Fruit fly (Drosophila melanogaster) whole organism, embryonic: ENCODE data around the gene Ubi-p5E.

Experiments
- CG1024 ChIP-seq: fragments of 200-800 bp; sonication (Bioruptor generic); IDR thresholded peaks from 2 replicates; pipeline ENCODE4 v1.3.6; 2022; ENCODE audit warnings: missing biosample characterization, missing genetic modification characterization
- CG12299 ChIP-seq: fragments of 200-800 bp; sonication (Bioruptor generic); optimal IDR thresholded peaks from 2 replicates; lab custom pipeline; 2018; ENCODE audit warnings: missing biosample characterization, mild to moderate bottlenecking, missing genetic modification characterization
- CG1529 ChIP-seq: fragments of 200-800 bp; sonication (Bioruptor generic); optimal IDR thresholded peaks from 3 replicates; lab custom pipeline; 2018; ENCODE audit warnings: missing biosample characterization, missing genetic modification characterization
- CG1647 ChIP-seq: fragments of 200-800 bp; sonication (Bioruptor generic); optimal IDR thresholded peaks from 3 replicates; lab custom pipeline; 2016; ENCODE audit warnings: missing biosample characterization, missing genetic modification characterization
- CG16813 ChIP-seq: fragments of 200-800 bp; sonication (Bioruptor generic); IDR thresholded peaks from 3 replicates; pipeline ENCODE4 v1.3.6; 2022; ENCODE audit warnings: missing biosample characterization, missing genetic modification characterization; ENCODE audit not compliant: partially characterized antibody
- CG17385 ChIP-seq: fragments of 200-800 bp; sonication (Bioruptor generic); optimal IDR thresholded peaks from 3 replicates; lab custom pipeline; 2018; ENCODE audit warnings: missing biosample characterization, mild to moderate bottlenecking, missing genetic modification characterization
- CG2129 ChIP-seq: fragments of 200-800 bp; sonication (Bioruptor generic); IDR thresholded peaks from 2 replicates; pipeline ENCODE4 v1.3.6; 2022; ENCODE audit warnings: missing biosample characterization, missing genetic modification characterization; ENCODE audit not compliant: partially characterized antibody
- CG4617 ChIP-seq: fragments of 200-800 bp; sonication (Bioruptor generic); optimal IDR thresholded peaks from 3 replicates; lab custom pipeline; 2016; ENCODE audit warnings: missing biosample characterization, missing genetic modification characterization, borderline replicate concordance
- CG4730 ChIP-seq: fragments of 200-800 bp; sonication (Bioruptor generic); IDR thresholded peaks from 2 replicates; pipeline ENCODE4 v1.3.6; 2022; ENCODE audit warnings: missing biosample characterization, missing genetic modification characterization
- CG7839 ChIP-seq: fragments of 200-800 bp; sonication (Bioruptor generic); optimal IDR thresholded peaks from 3 replicates; lab custom pipeline; 2018; ENCODE audit warnings: missing biosample characterization, mild to moderate bottlenecking, missing genetic modification characterization, moderate library complexity
- CG8089 ChIP-seq: fragments of 200-800 bp; sonication (Bioruptor generic); optimal IDR thresholded peaks from 3 replicates; lab custom pipeline; 2016; ENCODE audit warnings: missing biosample characterization, missing genetic modification characterization
- CG9932 ChIP-seq: fragments of 200-800 bp; sonication (Bioruptor generic); IDR thresholded peaks from 2 replicates; pipeline ENCODE4 v1.3.6; 2022; ENCODE audit warnings: missing biosample characterization, missing genetic modification characterization
- CTCF ChIP-seq: fragments of 200-800 bp; sonication (Bioruptor generic); optimal IDR thresholded peaks from 2 replicates; lab custom pipeline; 2017; ENCODE audit warnings: missing biosample characterization, mild to moderate bottlenecking, missing genetic modification characterization, moderate library complexity
- CoRest ChIP-seq: fragments of 200-800 bp; sonication (Bioruptor generic); optimal IDR thresholded peaks from 3 replicates; lab custom pipeline; 2018; ENCODE audit warnings: missing biosample characterization, mild to moderate bottlenecking, missing genetic modification characterization, moderate library complexity
- Dfd ChIP-seq, 2 experiments: fragments of >200 bp; optimal IDR thresholded peaks; 2 replicates each; lab custom pipeline; 2017; ENCODE audit warnings: missing biosample characterization in 2 of 2, missing genetic modification characterization in 2 of 2
- Doc2 ChIP-seq: fragments of 200-800 bp; sonication (Bioruptor generic); IDR thresholded peaks from 2 replicates; pipeline ENCODE4 v1.3.6; 2022; ENCODE audit warnings: missing biosample characterization, missing genetic modification characterization
- E2f1 ChIP-seq: fragments of 200-800 bp; sonication (Bioruptor generic); IDR thresholded peaks from 2 replicates; pipeline ENCODE4 v1.3.6; 2022; ENCODE audit warnings: missing biosample characterization, missing genetic modification characterization
- ERR ChIP-seq: fragments of 200-800 bp; sonication (Bioruptor generic); optimal IDR thresholded peaks from 2 replicates; lab custom pipeline; 2016; ENCODE audit warnings: missing biosample characterization, missing genetic modification characterization
- Fer1 ChIP-seq: fragments of 200-800 bp; sonication (Bioruptor generic); optimal IDR thresholded peaks from 2 replicates; lab custom pipeline; 2017; ENCODE audit warnings: missing biosample characterization, mild to moderate bottlenecking, missing genetic modification characterization
- HLH4C ChIP-seq: fragments of 200-800 bp; sonication (Bioruptor generic); IDR thresholded peaks from 3 replicates; pipeline ENCODE4 v1.3.6; 2022; ENCODE audit warnings: missing biosample characterization, missing genetic modification characterization; ENCODE audit not compliant: partially characterized antibody
- HmgZ ChIP-seq: fragments of 200-800 bp; sonication (Bioruptor generic); optimal IDR thresholded peaks from 2 replicates; lab custom pipeline; 2018; ENCODE audit warnings: missing biosample characterization, mild to moderate bottlenecking, missing genetic modification characterization
- Hr78 ChIP-seq, 2 experiments: fragments of 200-800 bp in 1 of 2; fragments of >200 bp in 1 of 2; sonication (Bioruptor generic) in 1 of 2; optimal IDR thresholded peaks; 2 replicates each; lab custom pipeline; 2017 to 2019; ENCODE audit warnings: missing biosample characterization in 2 of 2, missing genetic modification characterization in 2 of 2, mild to moderate bottlenecking in 1 of 2, moderate library complexity in 1 of 2
- Hsf ChIP-seq: fragments of 200-800 bp; sonication (Bioruptor generic); optimal IDR thresholded peaks from 3 replicates; lab custom pipeline; 2016; ENCODE audit warnings: missing biosample characterization, missing genetic modification characterization
- Lpt ChIP-seq: fragments of >200 bp; optimal IDR thresholded peaks from 2 replicates; lab custom pipeline; 2018; ENCODE audit warnings: missing biosample characterization, missing genetic modification characterization
- Med ChIP-seq: fragments of 200-800 bp; sonication (Bioruptor generic); peaks from one replicate; lab custom pipeline; 2016; ENCODE audit warnings: missing biosample characterization, missing genetic modification characterization, mild to moderate bottlenecking, inconsistent platforms, moderate library complexity
- Meics ChIP-seq: fragments of 200-800 bp; sonication (Bioruptor generic); optimal IDR thresholded peaks from 2 replicates; lab custom pipeline; 2017; ENCODE audit warnings: missing biosample characterization, mild to moderate bottlenecking, missing genetic modification characterization
- NfI ChIP-seq: fragments of 200-800 bp; sonication (Bioruptor generic); optimal IDR thresholded peaks from 3 replicates; lab custom pipeline; 2018; ENCODE audit warnings: missing biosample characterization, mild to moderate bottlenecking, missing genetic modification characterization, moderate library complexity
- Oaz ChIP-seq: fragments of 200-800 bp; sonication (Bioruptor generic); IDR thresholded peaks from 2 replicates; pipeline ENCODE4 v1.3.6; 2022; ENCODE audit warnings: missing biosample characterization, missing genetic modification characterization
- Opbp ChIP-seq: fragments of 200-800 bp; sonication (Bioruptor generic); IDR thresholded peaks from 3 replicates; pipeline ENCODE4 v1.3.6; 2022; ENCODE audit warnings: missing biosample characterization, missing genetic modification characterization; ENCODE audit not compliant: partially characterized antibody
- Optix ChIP-seq: fragments of 200-800 bp; sonication (Bioruptor generic); IDR thresholded peaks from 3 replicates; pipeline ENCODE4 v1.3.6; 2022; ENCODE audit warnings: missing biosample characterization, missing genetic modification characterization
- Rx ChIP-seq: fragments of 200-800 bp; sonication (Bioruptor generic); IDR thresholded peaks from 2 replicates; pipeline ENCODE4 v1.3.6; 2022; ENCODE audit warnings: missing biosample characterization, missing genetic modification characterization
- Scr ChIP-seq: fragments of 200-800 bp; sonication (Bioruptor generic); IDR thresholded peaks from 2 replicates; pipeline ENCODE4 v1.3.6; 2022; ENCODE audit warnings: missing biosample characterization, missing genetic modification characterization; ENCODE audit not compliant: partially characterized antibody
- Trl ChIP-seq, 3 experiments: fragments of >200 bp in 2 of 3; fragments of 200-800 bp in 1 of 3; sonication (Bioruptor generic) in 1 of 3; optimal IDR thresholded peaks; 2 replicates in 1 of 3; 3 replicates in 2 of 3; lab custom pipeline; 2016 to 2017; ENCODE audit warnings: missing biosample characterization in 1 of 3, missing genetic modification characterization in 1 of 3
- Vsx1 ChIP-seq: fragments of 200-800 bp; sonication (Bioruptor generic); optimal IDR thresholded peaks from 2 replicates; lab custom pipeline; 2017; ENCODE audit warnings: missing biosample characterization, mild to moderate bottlenecking, missing genetic modification characterization, missing genetic modification reagents
- ab ChIP-seq: fragments of 200-800 bp; sonication (Bioruptor generic); optimal IDR thresholded peaks from 2 replicates; lab custom pipeline; 2016; ENCODE audit warnings: missing biosample characterization, missing genetic modification characterization
- ap ChIP-seq: fragments of 200-800 bp; sonication (Bioruptor generic); IDR thresholded peaks from 2 replicates; pipeline ENCODE4 v1.3.6; 2022; ENCODE audit warnings: missing biosample characterization, missing genetic modification characterization
- caup ChIP-seq: fragments of 200-800 bp; sonication (Bioruptor generic); optimal IDR thresholded peaks from 3 replicates; lab custom pipeline; 2017; ENCODE audit warnings: missing biosample characterization, mild to moderate bottlenecking, missing genetic modification characterization, moderate library complexity; ENCODE audit not compliant: severe bottlenecking
- dan ChIP-seq: fragments of 200-800 bp; sonication (Bioruptor generic); IDR thresholded peaks from 2 replicates; pipeline ENCODE4 v1.3.6; 2022; ENCODE audit warnings: missing biosample characterization, missing genetic modification characterization
- dati ChIP-seq: fragments of 200-800 bp; sonication (Bioruptor generic); IDR thresholded peaks from 2 replicates; pipeline ENCODE4 v1.3.6; 2022; ENCODE audit warnings: missing biosample characterization, missing genetic modification characterization
- disco-r ChIP-seq: fragments of 200-800 bp; sonication (Bioruptor generic); optimal IDR thresholded peaks from 2 replicates; lab custom pipeline; 2016; ENCODE audit warnings: missing biosample characterization, missing genetic modification characterization
- grn ChIP-seq: fragments of 200-800 bp; sonication (Bioruptor generic); optimal IDR thresholded peaks from 3 replicates; lab custom pipeline; 2017; ENCODE audit warnings: missing biosample characterization, missing genetic modification characterization
- hth ChIP-seq: fragments of >200 bp; optimal IDR thresholded peaks from 2 replicates; lab custom pipeline; 2017; ENCODE audit warnings: inconsistent platforms
- knrl ChIP-seq: fragments of 200-800 bp; sonication (Bioruptor generic); IDR thresholded peaks from 3 replicates; pipeline ENCODE4 v1.3.6; 2022; ENCODE audit warnings: missing biosample characterization, missing genetic modification characterization; ENCODE audit not compliant: partially characterized antibody
- p53 ChIP-seq: fragments of 200-800 bp; sonication (Bioruptor generic); optimal IDR thresholded peaks from 2 replicates; lab custom pipeline; 2016; ENCODE audit warnings: missing biosample characterization, missing genetic modification characterization
- pb ChIP-seq: fragments of 200-800 bp; sonication (Bioruptor generic); optimal IDR thresholded peaks from 3 replicates; lab custom pipeline; 2016; ENCODE audit warnings: missing biosample characterization, missing genetic modification characterization
- schlank ChIP-seq: fragments of 200-800 bp; sonication (Bioruptor generic); optimal IDR thresholded peaks from 2 replicates; lab custom pipeline; 2018; ENCODE audit warnings: missing biosample characterization, mild to moderate bottlenecking, missing genetic modification characterization
- stwl ChIP-seq: fragments of 200-800 bp; sonication (Bioruptor generic); optimal IDR thresholded peaks from 3 replicates; lab custom pipeline; 2018; ENCODE audit warnings: missing biosample characterization, mild to moderate bottlenecking, missing genetic modification characterization, moderate library complexity
- sug ChIP-seq: fragments of 200-800 bp; optimal IDR thresholded peaks from 2 replicates; lab custom pipeline; 2019; ENCODE audit warnings: missing biosample characterization, mild to moderate bottlenecking, missing genetic modification characterization, moderate library complexity
- tgo ChIP-seq: fragments of 200-800 bp; sonication (Bioruptor generic); IDR thresholded peaks from 3 replicates; pipeline ENCODE4 v1.3.6; 2022; ENCODE audit warnings: missing biosample characterization, missing genetic modification characterization
- usp ChIP-seq: fragments of >200 bp; optimal IDR thresholded peaks from 2 replicates; lab custom pipeline; 2017; ENCODE audit warnings: missing biosample characterization, missing genetic modification characterization
- wor ChIP-seq: fragments of 200-800 bp; sonication (Bioruptor generic); IDR thresholded peaks from 2 replicates; pipeline ENCODE4 v1.3.6; 2022; ENCODE audit warnings: missing biosample characterization, missing genetic modification characterization

Gene Ubi-p5E

dm6 chrX:6265456-6265877 is 14.0 kb downstream of the Ubi-p5E start (continued):
- TF ChIP-seq CG17385 (GFP tag; lab: Kevin White, UChicago), result peak; percentile 94
- TF ChIP-seq schlank (tag; lab: Kevin White, UChicago), result peak; percentile 92
- TF ChIP-seq Dfd (GFP tag; optimal IDR thresholded peaks at IDR 0.05; lab: Kevin White, UChicago), result no peak
- no peak; the same call in 2 of the 3 replicates for TF ChIP-seq HLH4C (GFP tag; lab: Robert Waterston, UW)
- TF ChIP-seq disco-r (GFP tag; lab: Kevin White, UChicago), result peak; percentile 93
- TF ChIP-seq pb, result peak; percentile 91
- TF ChIP-seq CG16813 (GFP tag; lab: Robert Waterston, UW), result no peak
- TF ChIP-seq CG7839 (tag; lab: Kevin White, UChicago), result peak; percentile 97
- TF ChIP-seq Lpt (GFP tag; lab: Kevin White, UChicago), result no peak
- TF ChIP-seq tgo (GFP tag; lab: Robert Waterston, UW), result peak; percentile 95
- peak; percentile 86 for TF ChIP-seq sug (tag; lab: Kevin White, UChicago)
- TF ChIP-seq CG4730 (GFP tag; lab: Robert Waterston, UW), result peak; percentile 92
- TF ChIP-seq NfI (GFP tag; lab: Kevin White, UChicago), result peak; percentile 94
- TF ChIP-seq stwl, result peak; percentile 39
- TF ChIP-seq CG4617 (GFP tag; lab: Kevin White, UChicago), result peak; percentile 87
- TF ChIP-seq Trl (optimal IDR thresholded peaks at IDR 0.05; lab: Kevin White, UChicago), result no peak
- peak; percentile 96 for TF ChIP-seq Trl (GFP tag; optimal IDR thresholded peaks at IDR 0.05; lab: Kevin White, UChicago)
- TF ChIP-seq Opbp (GFP tag; lab: Robert Waterston, UW), result no peak
- TF ChIP-seq CG1529, result peak; percentile 97
- TF ChIP-seq E2f1 (GFP tag; lab: Robert Waterston, UW), result peak; percentile 93
- peak; percentile 99 for TF ChIP-seq Med (GFP tag; lab: Kevin White, UChicago)
- TF ChIP-seq hth (lab: Kevin White, UChicago), result no peak
- TF ChIP-seq ERR (GFP tag; lab: Kevin White, UChicago), result peak; percentile 87
- peak; percentile 96 for TF ChIP-seq Optix (GFP tag; lab: Robert Waterston, UW)
- TF ChIP-seq Scr (GFP tag; lab: Robert Waterston, UW), result 0 out of 2 replicates have a peak, but pooled peaks have one; percentile 33
- peak; percentile 83 for TF ChIP-seq dati (GFP tag; lab: Robert Waterston, UW)
- TF ChIP-seq knrl (GFP tag; lab: Robert Waterston, UW), result peak; percentile 40; the same call in 1 of the 3 replicates
- peak; percentile 98 for TF ChIP-seq CoRest (tag; lab: Kevin White, UChicago)
- TF ChIP-seq Vsx1 (GFP tag; lab: Kevin White, UChicago), result peak; percentile 97
- TF ChIP-seq ap (GFP tag; lab: Robert Waterston, UW), result peak; percentile 91
- peak in 1 of 2 experiments; percentile 89 for TF ChIP-seq Hr78 (GFP tag; optimal IDR thresholded peaks at IDR 0.05; lab: Kevin White, UChicago)
- peak; percentile 84 for TF ChIP-seq p53
- TF ChIP-seq CG9932, result peak; percentile 81
- peak; percentile 95 for TF ChIP-seq Meics
- peak; percentile 97 for TF ChIP-seq Hsf (GFP tag; lab: Kevin White, UChicago)
- TF ChIP-seq Rx (GFP tag; lab: Robert Waterston, UW), result peak; percentile 91
- TF ChIP-seq Fer1 (GFP tag; lab: Kevin White, UChicago), result peak; percentile 94
- peak; percentile 91 for TF ChIP-seq Oaz
- peak; percentile 88 for TF ChIP-seq CG12299 (tag; lab: Kevin White, UChicago)
- TF ChIP-seq CG8089 (GFP tag; lab: Kevin White, UChicago), result peak; percentile 95
- peak; percentile 92 for TF ChIP-seq caup (GFP tag; lab: Kevin White, UChicago)
- peak; percentile 88 for TF ChIP-seq CG1024 (GFP tag; lab: Robert Waterston, UW)
- TF ChIP-seq Doc2 (GFP tag; lab: Robert Waterston, UW), result peak; percentile 79
- TF ChIP-seq dan (GFP tag; lab: Robert Waterston, UW), result peak; percentile 47; the same call in 1 of the 2 replicates
- peak; percentile 92 for TF ChIP-seq ab (GFP tag; lab: Kevin White, UChicago)
- TF ChIP-seq CG1647 (GFP tag; lab: Kevin White, UChicago), result peak; percentile 93
- peak; percentile 96 for TF ChIP-seq wor (GFP tag; lab: Robert Waterston, UW)
- TF ChIP-seq grn, result peak; percentile 43
- peak; percentile 96 for TF ChIP-seq HmgZ (tag; lab: Kevin White, UChicago)
- TF ChIP-seq CG2129 (GFP tag; lab: Robert Waterston, UW), result no peak
- TF ChIP-seq usp (GFP tag; lab: Kevin White, UChicago), result no peak
- peak; percentile 72 for TF ChIP-seq CTCF (GFP tag; lab: Kevin White, UChicago)
